Worm (Caenorhabditis elegans) whole organism, young adult: Measurements from ENCODE around the gene btb-2.

Experiments
- B0336.3 ChIP-seq: fragments of 200-800 bp; sonication (Bioruptor generic); IDR thresholded peaks from 2 replicates; pipeline ENCODE4 v1.3.6; 2022; ENCODE audit warnings: missing genetic modification characterization, missing compliant biosample characterization
- C06A6.2 ChIP-seq: fragments of 200-800 bp; sonication (Bioruptor generic); conservative IDR thresholded peaks from 2 replicates; pipeline ENCODE4 v1.3.6; 2022; ENCODE audit warnings: missing genetic modification characterization, missing compliant biosample characterization
- D2030.7 ChIP-seq: fragments of 200-800 bp; sonication (Bioruptor generic); IDR thresholded peaks from 2 replicates; pipeline ENCODE4 v1.3.6; 2022; ENCODE audit warnings: missing genetic modification reagents, missing genetic modification characterization, missing compliant biosample characterization
- F23B12.7 ChIP-seq: sonication (generic microtip); optimal IDR thresholded peaks from 2 replicates; lab custom pipeline; 2017; ENCODE audit warnings: missing genetic modification characterization, mild to moderate bottlenecking, missing compliant biosample characterization, antibody characterized with exemption, moderate library complexity; ENCODE audit not compliant: insufficient read depth
- F49E8.2 ChIP-seq: sonication (generic microtip); optimal IDR thresholded peaks from 3 replicates; lab custom pipeline; 2017; ENCODE audit warnings: missing genetic modification characterization, mild to moderate bottlenecking, missing compliant biosample characterization, antibody characterized with exemption, moderate library complexity; ENCODE audit not compliant: insufficient read depth
- F55B11.4 ChIP-seq: sonication (generic microtip); optimal IDR thresholded peaks from 2 replicates; lab custom pipeline; 2016; ENCODE audit warnings: missing compliant biosample characterization, missing genetic modification characterization, borderline replicate concordance; ENCODE audit not compliant: insufficient read depth
- F57C9.4 ChIP-seq: sonication (generic microtip); optimal IDR thresholded peaks from 2 replicates; lab custom pipeline; 2017; ENCODE audit warnings: mild to moderate bottlenecking, missing genetic modification characterization, missing compliant biosample characterization
- Y56A3A.18 ChIP-seq: fragments of 200-800 bp; sonication (Bioruptor generic); IDR thresholded peaks from 2 replicates; pipeline ENCODE4 v1.3.6; 2022; ENCODE audit warnings: missing genetic modification reagents, missing genetic modification characterization, missing compliant biosample characterization
- Y95B8A.8 ChIP-seq: fragments of 200-800 bp; sonication (Bioruptor generic); IDR thresholded peaks from 2 replicates; pipeline ENCODE4 v1.3.6; 2022; ENCODE audit warnings: missing genetic modification reagents, missing genetic modification characterization, missing compliant biosample characterization
- akir-1 ChIP-seq: fragments of 200-800 bp; sonication (Bioruptor generic); optimal IDR thresholded peaks from 2 replicates; lab custom pipeline; 2018; ENCODE audit warnings: mild to moderate bottlenecking, missing genetic modification characterization, moderate library complexity, missing compliant biosample characterization
- ama-1 ChIP-seq, 3 experiments: fragments of 150-350 bp in 1 of 3; sonication (generic microtip) in 2 of 3; optimal IDR thresholded peaks; 2 replicates each; lab custom pipeline; 2014 to 2018; ENCODE audit warnings: missing biosample characterization in 2 of 3, missing genetic modification characterization in 2 of 3, missing genetic modification reagents in 2 of 3
- atf-7 ChIP-seq: sonication (generic microtip); optimal IDR thresholded peaks from 2 replicates; lab custom pipeline; 2017; ENCODE audit warnings: mild to moderate bottlenecking, missing genetic modification characterization, missing compliant biosample characterization
- cebp-2 ChIP-seq: fragments of 200-800 bp; sonication (Bioruptor generic); IDR thresholded peaks from 2 replicates; pipeline ENCODE4 v1.3.6; 2022; ENCODE audit warnings: missing genetic modification characterization, missing compliant biosample characterization
- ceh-100 ChIP-seq: fragments of 200-800 bp; sonication (Bioruptor generic); IDR thresholded peaks from 2 replicates; pipeline ENCODE4 v1.3.6; 2022; ENCODE audit warnings: missing genetic modification reagents, missing genetic modification characterization, missing compliant biosample characterization
- ceh-91 ChIP-seq: fragments of 200-800 bp; sonication (Bioruptor generic); IDR thresholded peaks from 2 replicates; pipeline ENCODE4 v1.3.6; 2022; ENCODE audit warnings: missing genetic modification reagents, missing genetic modification characterization, missing compliant biosample characterization
- dpl-1 ChIP-seq: fragments of 150-350 bp; optimal IDR thresholded peaks from 2 replicates; lab custom pipeline; 2014; ENCODE audit warnings: missing biosample characterization, missing genetic modification reagents, missing genetic modification characterization
- efl-1 ChIP-seq: fragments of 150-350 bp; optimal IDR thresholded peaks from 2 replicates; lab custom pipeline; 2014; ENCODE audit warnings: missing biosample characterization, missing genetic modification reagents, missing genetic modification characterization
- egl-18 ChIP-seq: fragments of 200-800 bp; sonication (Bioruptor generic); IDR thresholded peaks from 2 replicates; pipeline ENCODE4 v1.3.6; 2022; ENCODE audit warnings: missing genetic modification reagents, missing genetic modification characterization, missing compliant biosample characterization
- egrh-3 ChIP-seq: fragments of 200-800 bp; sonication (Bioruptor generic); IDR thresholded peaks from 2 replicates; pipeline ENCODE4 v1.3.6; 2022; ENCODE audit warnings: missing genetic modification reagents, missing genetic modification characterization, missing compliant biosample characterization
- gei-17 ChIP-seq: fragments of 200-800 bp; sonication (Bioruptor generic); optimal IDR thresholded peaks from 2 replicates; lab custom pipeline; 2018; ENCODE audit warnings: mild to moderate bottlenecking, missing genetic modification characterization, missing compliant biosample characterization
- him-1 ChIP-seq: sonication (generic microtip); optimal IDR thresholded peaks from 2 replicates; lab custom pipeline; 2016; ENCODE audit warnings: missing genotype, missing genetic modification reagents, missing genetic modification characterization, missing compliant biosample characterization
- hsf-1 ChIP-seq: fragments of 200-800 bp; sonication (Bioruptor generic); IDR thresholded peaks from 2 replicates; pipeline ENCODE4 v1.3.6; 2022; ENCODE audit warnings: missing genetic modification reagents, missing genetic modification characterization, missing compliant biosample characterization
- lin-26 ChIP-seq: fragments of 200-800 bp; sonication (Bioruptor generic); IDR thresholded peaks from 2 replicates; pipeline ENCODE4 v1.3.6; 2022; ENCODE audit warnings: missing genetic modification reagents, missing genetic modification characterization, missing compliant biosample characterization
- lin-54 ChIP-seq: fragments of 200-800 bp; sonication (Bioruptor generic); optimal IDR thresholded peaks from 2 replicates; lab custom pipeline; 2018; ENCODE audit warnings: mild to moderate bottlenecking, missing genetic modification characterization, missing compliant biosample characterization
- madf-3 ChIP-seq: fragments of 200-800 bp; sonication (Bioruptor generic); IDR thresholded peaks from 2 replicates; pipeline ENCODE4 v1.3.6; 2022; ENCODE audit warnings: missing genetic modification reagents, missing genetic modification characterization, missing compliant biosample characterization
- madf-6 ChIP-seq: fragments of 200-800 bp; sonication (Bioruptor generic); IDR thresholded peaks from 2 replicates; pipeline ENCODE4 v1.3.6; 2022; ENCODE audit warnings: missing genetic modification reagents, missing genetic modification characterization, missing compliant biosample characterization
- mcd-1 ChIP-seq: fragments of 200-800 bp; sonication (Bioruptor generic); IDR thresholded peaks from 2 replicates; pipeline ENCODE4 v1.3.6; 2022; ENCODE audit warnings: missing genetic modification reagents, missing genetic modification characterization, missing compliant biosample characterization
- nfya-1 ChIP-seq: sonication (generic microtip); optimal IDR thresholded peaks from 2 replicates; lab custom pipeline; 2017; ENCODE audit warnings: antibody characterized with exemption, missing compliant biosample characterization, missing genetic modification characterization, borderline replicate concordance; ENCODE audit not compliant: insufficient read depth
- repo-1 ChIP-seq: sonication (generic microtip); optimal IDR thresholded peaks from 2 replicates; lab custom pipeline; 2017; ENCODE audit warnings: mild to moderate bottlenecking, missing genetic modification characterization, missing compliant biosample characterization
- rpc-1 ChIP-seq, 2 experiments: fragments of 150-350 bp in 1 of 2; sonication (generic microtip) in 1 of 2; optimal IDR thresholded peaks; 2 replicates each; lab custom pipeline; 2014 to 2018; ENCODE audit warnings: missing biosample characterization in 1 of 2, missing genetic modification characterization in 1 of 2, missing genetic modification reagents in 1 of 2, missing genotype in 1 of 2
- snpc-1.1 ChIP-seq: sonication (generic microtip); optimal IDR thresholded peaks from 2 replicates; lab custom pipeline; 2017; ENCODE audit warnings: missing genetic modification characterization, mild to moderate bottlenecking, missing compliant biosample characterization, antibody characterized with exemption, moderate library complexity, missing genotype, missing genetic modification reagents; ENCODE audit not compliant: insufficient read depth
- snpc-4 ChIP-seq, 5 experiments: fragments of 150-350 bp in 1 of 5; sonication (generic microtip) in 4 of 5; optimal IDR thresholded peaks; 2 replicates each; lab custom pipeline; 2014 to 2018; ENCODE audit warnings: missing genetic modification characterization in 5 of 5, missing biosample characterization in 3 of 5, antibody characterized with exemption in 2 of 5, mild to moderate bottlenecking in 2 of 5, missing compliant biosample characterization in 2 of 5, missing genotype in 2 of 5, moderate library complexity in 2 of 5, missing genetic modification reagents in 1 of 5
- tbp1 ChIP-seq: fragments of 200-800 bp; sonication (Bioruptor generic); optimal IDR thresholded peaks from 2 replicates; lab custom pipeline; 2018; ENCODE audit warnings: mild to moderate bottlenecking, missing genetic modification characterization, missing compliant biosample characterization
- xnd-1 ChIP-seq: sonication (generic microtip); optimal IDR thresholded peaks from 2 replicates; lab custom pipeline; 2016; ENCODE audit warnings: missing genotype, missing genetic modification reagents, missing genetic modification characterization, missing compliant biosample characterization
- zfh-2 ChIP-seq: fragments of 200-800 bp; sonication (Bioruptor generic); conservative IDR thresholded peaks from 2 replicates; pipeline ENCODE4 v1.3.6; 2022; ENCODE audit warnings: missing genetic modification reagents, missing genetic modification characterization, missing compliant biosample characterization
- ztf-6 ChIP-seq: fragments of 200-800 bp; sonication (Bioruptor generic); IDR thresholded peaks from 2 replicates; pipeline ENCODE4 v1.3.6; 2022; ENCODE audit warnings: missing genetic modification reagents, missing genetic modification characterization, missing compliant biosample characterization

Gene btb-2

ce11 chrII:6365237-6365815, 36.4 kb upstream of the btb-2 start, which contains the start of the genes ani-2 and clec-88 (continued):
- TF ChIP-seq tbp1, result peak; percentile 31
- TF ChIP-seq cebp-2, result no peak
- 0 out of 2 replicates have a peak, but pooled peaks have one; percentile 45 for TF ChIP-seq hsf-1
- TF ChIP-seq ama-1 (optimal IDR thresholded peaks at IDR 0.05; lab: Kevin White, UChicago), result no peak
- no peak for TF ChIP-seq ama-1 (GFP tag; optimal IDR thresholded peaks at IDR 0.05; lab: Kevin White, UChicago)
- no peak for TF ChIP-seq gei-17 (GFP tag; lab: Kevin White, UChicago)
- TF ChIP-seq mcd-1, result peak; percentile 34; the same call in 1 of the 2 replicates
- TF ChIP-seq F49E8.2 (tag; lab: Kevin White, UChicago), result peak; percentile 68
- TF ChIP-seq snpc-4 (GFP tag; optimal IDR thresholded peaks at IDR 0.05; lab: Kevin White, UChicago), result no peak
- peak in 1 of 4 experiments; percentile 17 for TF ChIP-seq snpc-4 (tag; optimal IDR thresholded peaks at IDR 0.05; lab: Kevin White, UChicago)
- TF ChIP-seq him-1 (tag; lab: Kevin White, UChicago), result peak; percentile 34
- TF ChIP-seq Y56A3A.18 (GFP tag; lab: Robert Waterston, UW), result no peak
- TF ChIP-seq atf-7 (tag; lab: Kevin White, UChicago), result no peak
- TF ChIP-seq egrh-3 (GFP tag; lab: Robert Waterston, UW), result no peak
- TF ChIP-seq madf-3, result 0 out of 2 replicates have a peak, but pooled peaks have one; percentile 23
- TF ChIP-seq ceh-91 (GFP tag; lab: Robert Waterston, UW), result peak; percentile 85
- no peak for TF ChIP-seq lin-26 (GFP tag; lab: Robert Waterston, UW)
- no peak for TF ChIP-seq nfya-1
- TF ChIP-seq rpc-1 (optimal IDR thresholded peaks at IDR 0.05; lab: Kevin White, UChicago), result no peak
- no peak for TF ChIP-seq rpc-1 (tag; optimal IDR thresholded peaks at IDR 0.05; lab: Kevin White, UChicago)
- TF ChIP-seq snpc-1.1, result peak; percentile 0
- no peak for TF ChIP-seq C06A6.2 (GFP tag; lab: Robert Waterston, UW)
- TF ChIP-seq Y95B8A.8, result 0 out of 2 replicates have a peak, but pooled peaks have one; percentile 8
- TF ChIP-seq repo-1 (tag; lab: Kevin White, UChicago), result no peak
- TF ChIP-seq dpl-1 (GFP tag; lab: Kevin White, UChicago), result peak; percentile 76
- peak; percentile 90 for TF ChIP-seq xnd-1
- TF ChIP-seq F23B12.7 (tag; lab: Kevin White, UChicago), result peak; percentile 73
- TF ChIP-seq F55B11.4 (tag; lab: Kevin White, UChicago), result no peak
- TF ChIP-seq, all 124 proteins: peak for 28

- TF ChIP-seq C06A6.2 (GFP tag; lab: Robert Waterston, UW) (no peak), madf-6 (GFP tag; lab: Robert Waterston, UW) (peak; percentile 49), lin-54 (GFP tag; lab: Kevin White, UChicago) (peak; percentile 24), efl-1 (no peak), zfh-2 (GFP tag; lab: Robert Waterston, UW) (no peak), D2030.7 (GFP tag; lab: Robert Waterston, UW) (peak; percentile 7; the same call in 1 of the 2 replicates), ztf-6 (GFP tag; lab: Robert Waterston, UW) (no peak), ceh-100 (GFP tag; lab: Robert Waterston, UW) (no peak), lin-26 (GFP tag; lab: Robert Waterston, UW) (no peak), egl-18 (GFP tag; lab: Robert Waterston, UW) (no peak), ama-1 (optimal IDR thresholded peaks at IDR 0.05; lab: Kevin White, UChicago) (no peak), ama-1 (GFP tag; optimal IDR thresholded peaks at IDR 0.05; lab: Kevin White, UChicago) (no peak), F57C9.4 (tag; lab: Kevin White, UChicago) (no peak), akir-1 (GFP tag; lab: Kevin White, UChicago) (no peak), B0336.3 (GFP tag; lab: Robert Waterston, UW) (peak; percentile 39; the same call in 1 of the 2 replicates)
These were observed 35.1 kb upstream of the btb-2 start, which contains the start of gene ctsa-4.1 for ce11 chrII:6366696-6367095. TSS of gene ctsa-4.1 (plus strand) at chrII:6366996.
